Worm (Caenorhabditis elegans) whole organism, dauer: ENCODE results near the gene F14H8.8.

Source experiments
- unc-62 ChIP-seq: sonication (generic microtip); optimal IDR thresholded peaks from 2 replicates; lab custom pipeline; 2017; ENCODE audit warnings: missing biosample characterization, missing genetic modification reagents, missing genetic modification characterization

Gene F14H8.8

DNA sequence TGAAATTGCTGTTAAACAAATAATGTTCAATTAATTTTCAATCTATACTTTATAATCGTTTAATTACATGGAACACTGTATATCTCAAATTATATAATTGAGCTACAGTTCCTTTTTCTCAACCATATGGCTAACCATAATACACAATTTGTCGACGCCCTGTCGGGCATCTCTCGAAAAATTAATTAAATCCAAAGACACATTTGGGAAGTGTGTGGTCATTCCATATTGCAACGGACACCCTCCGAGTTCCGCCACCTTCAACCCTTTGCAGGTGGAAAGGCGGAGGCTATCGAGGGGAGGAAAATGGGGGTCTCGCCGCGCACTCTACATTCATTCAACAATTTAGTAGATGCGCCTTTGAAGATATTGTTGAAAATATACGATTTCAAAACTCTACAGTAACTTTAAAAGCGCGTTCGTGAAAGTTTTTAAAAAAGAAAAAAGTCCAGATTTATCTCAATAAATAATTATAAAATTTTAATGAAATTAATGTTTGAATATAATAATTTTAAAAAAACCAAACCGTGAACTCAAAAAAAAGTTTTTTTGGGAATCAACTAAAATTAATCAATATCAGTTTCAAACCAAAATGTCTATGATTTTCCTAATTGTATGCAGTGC is at the start of gene F14H8.8:
Gene F14H8.8, plus strand, starts transcription at position 574 of the 624 bp plus-strand sequence.
- TF ChIP-seq unc-62 (GFP tag; lab: Kevin White, UChicago), result no peak

DNA sequence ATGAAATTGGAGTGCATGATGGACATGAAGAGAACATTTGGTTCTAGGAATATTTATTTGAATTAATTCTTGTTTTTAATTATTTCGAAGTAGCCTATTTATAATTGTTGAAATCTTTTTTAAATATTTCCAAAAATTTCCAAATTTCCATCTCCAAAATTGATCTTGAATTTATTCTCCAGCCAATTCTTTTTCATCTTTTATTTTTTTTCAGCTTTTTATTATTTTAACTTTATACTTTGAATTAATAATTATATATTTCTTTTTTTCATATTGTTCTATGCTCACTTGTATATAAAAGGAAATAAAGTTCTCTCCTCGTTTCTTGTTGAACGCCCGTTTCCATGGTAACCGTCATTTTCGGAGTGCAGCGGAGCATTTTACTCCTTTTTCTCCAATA is 49.3 kb upstream of the F14H8.8 start, which contains the start of gene xbx-1:
Gene xbx-1, plus strand, starts transcription at position 301 of the 400 bp plus-strand sequence.
- TF ChIP-seq unc-62 (GFP tag; lab: Kevin White, UChicago), result no peak

DNA sequence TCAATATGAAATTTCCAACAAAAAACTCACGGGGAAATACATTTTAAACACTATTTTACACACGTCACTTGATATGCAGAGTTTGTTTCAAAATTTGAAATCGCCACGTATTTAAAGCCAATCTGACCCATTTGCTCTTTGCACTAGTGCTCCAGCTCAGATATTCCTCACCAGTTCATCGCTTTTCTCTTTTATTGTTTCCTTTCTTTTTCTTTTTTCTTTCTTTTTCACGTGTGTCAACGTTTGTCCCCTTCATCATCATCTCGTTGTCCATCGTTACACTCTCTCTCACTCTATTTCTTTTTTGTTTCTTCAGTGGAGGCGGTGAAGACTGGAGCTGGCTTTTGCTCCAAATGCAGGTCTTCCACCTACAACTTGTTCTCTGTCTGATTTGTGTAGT is 44.7 kb upstream of the F14H8.8 start, which contains the start of gene F02D8.4:
Gene F02D8.4, plus strand, starts transcription at position 301 of the 400 bp plus-strand sequence.
- TF ChIP-seq unc-62 (GFP tag; lab: Kevin White, UChicago), result no peak

DNA sequence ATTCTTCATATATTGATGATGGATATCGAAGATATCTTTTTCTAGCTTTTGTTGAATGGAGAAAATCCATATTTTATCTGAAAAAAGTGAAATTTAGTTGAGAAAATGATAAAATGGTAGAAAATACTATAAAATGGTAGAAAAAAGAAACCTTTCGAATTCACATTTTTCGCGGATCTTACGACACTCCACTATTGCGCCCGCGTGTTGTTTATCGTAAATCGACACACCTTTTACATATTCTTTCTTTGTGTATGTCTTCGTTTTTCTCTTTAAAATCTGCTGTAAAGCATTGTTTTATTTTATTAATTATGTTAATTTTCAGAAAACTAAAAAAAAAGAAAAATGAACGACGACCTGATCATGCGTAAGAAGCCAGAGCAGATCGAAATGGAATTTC is 38.4 kb upstream of the F14H8.8 start, which contains the start of the genes cdt-2 and T01C3.2:
Gene cdt-2, minus strand, starts transcription at position 284 of the 400 bp plus-strand sequence.
Gene T01C3.2, plus strand, starts transcription at position 326 of the 400 bp plus-strand sequence.
- no peak for TF ChIP-seq unc-62 (GFP tag; lab: Kevin White, UChicago)

DNA sequence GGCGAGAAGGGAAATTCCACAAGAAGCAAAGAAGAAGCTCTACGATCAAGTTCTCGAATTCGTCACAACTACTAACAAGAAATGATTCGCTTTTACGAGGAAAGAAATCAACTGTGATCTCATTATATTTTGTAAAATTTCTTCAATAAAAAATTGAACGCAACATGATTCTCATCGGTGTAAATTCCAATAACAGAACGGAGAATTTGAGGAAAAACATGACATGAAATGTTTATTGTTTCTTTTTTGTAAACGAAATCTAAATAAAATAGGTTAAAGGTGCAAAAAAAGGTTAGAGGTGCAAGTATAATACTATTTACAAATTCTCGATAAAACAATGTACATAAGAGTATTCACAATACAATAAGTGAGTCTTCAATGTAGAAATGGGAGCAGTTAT is 37.8 kb upstream of the F14H8.8 start:
- no peak for TF ChIP-seq unc-62 (GFP tag; lab: Kevin White, UChicago)

DNA sequence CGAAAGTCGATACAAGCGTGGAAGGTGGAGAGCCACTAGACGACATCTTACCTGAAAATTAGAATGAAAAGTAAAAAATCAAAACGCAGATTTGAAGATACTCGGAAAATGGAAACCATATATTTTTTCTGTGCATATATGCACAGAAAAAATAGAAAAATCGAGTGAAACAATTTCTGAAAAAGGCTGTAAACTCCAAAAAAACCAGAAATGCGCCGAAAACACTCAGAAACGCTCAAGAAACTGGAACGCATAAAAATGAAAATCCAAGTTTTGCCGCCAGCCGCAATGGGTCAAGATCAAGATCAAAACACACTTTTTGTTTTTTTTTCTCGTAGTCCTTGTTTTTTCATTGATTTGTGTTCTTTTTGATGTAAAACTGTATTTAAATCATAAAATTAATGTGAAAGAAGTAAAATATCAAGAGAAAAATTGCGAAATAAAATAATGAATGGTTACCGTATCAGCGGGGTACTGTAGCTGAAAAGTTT is 36.6 kb upstream of the F14H8.8 start, which contains the start of gene T01C3.3:
Gene T01C3.3, minus strand, starts transcription at position 51 of the 491 bp plus-strand sequence.
- no peak for TF ChIP-seq unc-62 (GFP tag; lab: Kevin White, UChicago)

DNA sequence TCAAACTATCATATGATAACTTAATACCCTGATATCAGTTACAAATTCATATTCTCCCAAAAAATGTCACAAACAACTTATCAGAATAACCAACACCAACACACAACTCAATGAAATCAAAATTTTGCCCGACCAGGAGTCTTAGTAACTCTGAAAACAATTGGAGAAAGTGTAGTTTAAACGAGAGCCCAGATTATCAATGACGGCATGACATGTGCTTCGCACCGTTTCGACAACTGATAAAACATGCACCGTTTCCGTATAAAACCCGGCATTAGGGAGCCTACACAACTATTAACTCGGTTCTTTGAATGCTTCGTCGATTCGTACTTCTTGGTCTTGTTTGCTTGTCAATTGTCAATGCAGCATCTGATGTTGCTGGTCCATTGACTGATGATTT is 35.6 kb upstream of the F14H8.8 start, which contains the start of gene fil-1:
Gene fil-1, plus strand, starts transcription at position 219 of the 400 bp plus-strand sequence.
- no peak for TF ChIP-seq unc-62 (GFP tag; lab: Kevin White, UChicago)

DNA sequence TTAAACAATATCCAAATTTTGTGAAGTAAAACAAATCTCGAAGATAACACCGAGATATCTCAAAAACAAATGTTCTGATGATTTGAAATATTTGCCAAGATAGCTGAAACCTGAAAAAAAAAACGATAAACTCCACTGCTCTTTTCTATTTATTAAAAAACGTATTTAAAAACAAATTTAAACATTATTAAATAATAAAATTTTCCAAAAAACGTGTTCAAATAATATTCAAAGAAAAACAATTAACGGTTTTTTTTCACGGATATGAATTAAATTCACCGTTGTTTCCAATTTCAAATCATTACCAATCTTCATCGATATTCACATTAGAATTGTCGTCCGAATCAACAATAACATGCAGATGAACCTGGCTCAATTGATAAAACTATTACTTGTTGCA is 33.0 kb upstream of the F14H8.8 start, which contains the start of gene irld-14:
Gene irld-14, plus strand, starts transcription at position 301 of the 400 bp plus-strand sequence.
- no peak for TF ChIP-seq unc-62 (GFP tag; lab: Kevin White, UChicago)

DNA sequence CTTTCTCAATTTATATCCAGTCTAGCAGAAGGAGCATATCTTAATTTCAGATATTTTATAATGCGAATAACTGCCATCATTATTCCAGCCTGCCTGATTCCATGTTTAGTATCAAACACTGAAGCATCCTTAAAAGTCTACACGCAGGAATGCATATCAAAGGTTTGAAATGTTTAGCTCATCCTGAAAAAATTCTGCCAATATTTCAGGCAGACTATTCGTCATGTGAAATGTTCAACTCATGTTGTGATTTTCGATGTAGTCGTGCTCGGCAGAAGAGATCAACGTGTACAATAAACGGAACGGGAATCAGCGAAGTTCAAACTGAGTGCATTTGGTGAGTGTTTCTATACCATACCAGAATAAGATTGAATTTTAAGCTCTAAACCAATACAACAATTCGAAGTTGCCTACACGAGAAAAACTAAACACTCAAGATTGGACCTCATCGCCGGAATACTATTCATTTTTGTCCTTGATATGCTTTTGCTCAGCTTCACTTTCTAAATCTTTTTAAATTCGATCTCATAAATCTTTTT is 29.7 kb upstream of the F14H8.8 start, which contains the start of gene T01C3.11:
Gene T01C3.11, plus strand, starts transcription at position 51 of the 539 bp plus-strand sequence.
- no peak for TF ChIP-seq unc-62 (GFP tag; lab: Kevin White, UChicago)

DNA sequence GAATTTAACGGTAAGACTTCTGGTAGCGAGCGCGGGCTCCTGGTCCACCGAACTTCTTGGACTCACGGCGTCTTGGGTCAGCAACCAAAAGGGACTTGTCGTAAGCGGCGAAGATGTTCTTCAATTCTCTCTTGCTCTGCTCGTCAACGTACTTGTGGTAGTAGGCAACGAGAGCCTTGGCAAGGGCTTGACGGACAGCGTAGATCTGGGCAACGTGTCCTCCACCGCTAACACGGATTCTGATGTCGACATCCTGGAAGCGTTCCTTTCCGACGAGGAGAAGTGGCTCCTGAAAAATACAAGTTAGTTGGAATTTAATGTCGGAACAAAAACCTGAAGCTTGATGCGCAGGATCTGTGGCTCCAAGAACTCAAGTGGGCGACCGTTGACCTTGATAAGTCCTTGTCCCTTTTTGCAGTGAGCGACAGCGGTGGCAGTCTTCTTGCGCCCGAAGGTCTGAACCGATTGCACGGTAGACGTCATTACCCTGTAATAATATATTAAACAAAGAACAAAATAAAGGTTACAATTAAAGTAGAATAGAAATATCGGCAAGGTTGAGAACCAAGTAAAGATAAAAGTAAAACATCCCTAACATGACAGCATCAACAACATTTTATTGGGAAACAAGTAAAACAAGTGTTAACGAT is 29.1 kb upstream of the F14H8.8 start, which contains the start of gene rps-16:
Gene rps-16, minus strand, starts transcription at position 487 of the 650 bp plus-strand sequence.
- TF ChIP-seq unc-62 (GFP tag; lab: Kevin White, UChicago), result no peak

DNA sequence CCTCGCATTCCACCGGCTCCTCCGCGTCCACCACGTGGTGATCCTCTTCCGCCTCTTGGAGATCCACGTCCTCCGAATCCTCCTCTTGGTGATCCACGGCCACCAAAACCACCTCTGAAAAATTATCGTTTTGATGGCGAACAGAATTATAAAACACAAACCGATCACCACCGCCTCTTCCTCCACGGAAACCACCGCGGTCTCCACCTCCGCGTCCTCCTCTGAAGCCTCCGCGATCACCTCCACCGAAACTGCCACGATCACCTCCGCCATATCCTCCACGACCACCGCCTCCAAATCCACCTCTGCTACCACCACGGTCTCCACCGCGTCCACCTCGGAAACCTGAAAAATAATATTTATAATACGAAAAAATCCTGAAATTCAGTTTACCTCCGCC is 27.7 kb upstream of the F14H8.8 start:
- TF ChIP-seq unc-62 (GFP tag; lab: Kevin White, UChicago), result no peak

DNA sequence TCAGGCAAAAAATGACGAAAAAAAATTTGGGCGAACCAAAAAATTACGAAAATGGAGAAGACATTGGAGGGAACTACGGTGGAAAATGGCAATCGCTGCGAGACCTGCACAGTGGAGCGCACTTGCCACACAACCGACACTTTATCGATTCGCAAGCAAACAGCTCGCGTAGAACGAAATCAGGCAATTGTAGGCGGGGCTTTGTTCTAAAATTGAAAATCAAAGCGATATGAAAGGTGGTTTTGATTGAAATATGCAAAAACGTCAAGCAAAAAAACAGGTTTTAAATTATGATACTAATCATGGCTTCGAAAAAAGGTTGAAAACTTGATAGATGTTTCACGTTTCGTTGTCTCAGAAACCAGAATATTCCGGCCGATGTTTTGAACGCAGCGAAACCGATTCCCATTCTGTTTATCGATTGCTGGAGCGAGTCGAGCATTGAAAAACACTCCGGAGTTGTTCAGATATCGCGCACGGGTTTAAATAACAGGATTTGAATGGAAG is 27.0 kb upstream of the F14H8.8 start, which contains the start of the genes fib-1 and mut-15:
Gene fib-1, minus strand, starts transcription at position 40 of the 507 bp plus-strand sequence.
Gene mut-15, plus strand, starts transcription at position 360 of the 507 bp plus-strand sequence.
- no peak for TF ChIP-seq unc-62 (GFP tag; lab: Kevin White, UChicago)

DNA sequence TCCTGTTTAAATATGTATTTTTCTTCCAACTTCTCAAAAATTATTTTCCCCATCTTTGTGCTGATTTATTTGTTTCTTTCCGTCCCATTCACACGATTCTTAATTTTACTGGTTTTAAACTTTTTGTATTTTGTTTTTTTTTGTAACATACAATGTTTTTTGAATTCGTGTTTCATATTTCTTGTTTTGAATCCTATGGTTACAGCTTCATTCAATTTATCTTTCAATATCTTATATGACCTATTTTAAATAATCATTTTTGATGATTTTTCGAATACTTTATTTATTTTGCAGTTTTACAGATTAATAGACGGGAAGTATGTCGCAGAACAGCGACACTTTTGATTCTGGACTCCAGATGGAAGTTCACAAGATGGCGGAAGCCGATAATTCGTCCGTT is 24.5 kb upstream of the F14H8.8 start, which contains the start of gene hrde-2:
Gene hrde-2, plus strand, starts transcription at position 301 of the 400 bp plus-strand sequence.
- TF ChIP-seq unc-62 (GFP tag; lab: Kevin White, UChicago), result no peak

DNA sequence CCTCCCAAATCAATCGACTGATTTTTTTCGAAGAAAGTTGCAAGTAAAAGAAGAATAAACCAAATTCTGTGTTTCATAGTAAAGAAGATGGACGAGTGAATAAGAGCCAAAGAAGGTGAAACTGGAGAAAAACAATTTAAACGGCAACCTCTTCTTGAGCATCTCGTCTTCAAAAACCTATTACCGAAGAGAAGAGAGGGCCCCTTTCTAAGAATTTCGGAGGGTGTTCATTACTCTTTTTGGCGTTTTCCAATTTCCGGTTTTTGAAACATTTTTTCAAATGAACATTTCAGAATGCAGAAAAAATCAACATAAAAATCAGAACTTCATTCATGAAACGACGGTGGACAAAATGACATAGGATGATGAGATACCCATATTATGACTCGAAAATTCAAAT is 17.7 kb upstream of the F14H8.8 start, which contains the start of gene nmr-2:
Gene nmr-2, minus strand, starts transcription at position 101 of the 400 bp plus-strand sequence.
- no peak for TF ChIP-seq unc-62 (GFP tag; lab: Kevin White, UChicago)
